Fruit fly (Drosophila melanogaster) whole organism, wandering third instar larva: ENCODE results near the gene CG31542.

Experiments used
- Abd-B ChIP-seq: fragments of >200 bp; optimal IDR thresholded peaks from 2 replicates; lab custom pipeline; 2017; ENCODE audit warnings: missing biosample characterization, missing genetic modification characterization
- CG9705 ChIP-seq: fragments of 200-800 bp; sonication (Bioruptor generic); optimal IDR thresholded peaks from 2 replicates; lab custom pipeline; 2018; ENCODE audit warnings: missing biosample characterization, mild to moderate bottlenecking, missing genetic modification characterization
- Dfd ChIP-seq: fragments of >200 bp; optimal IDR thresholded peaks from 2 replicates; lab custom pipeline; 2017; ENCODE audit warnings: missing biosample characterization, missing genetic modification characterization
- Dif ChIP-seq: fragments of 200-275, 200-300 bp; sonication (Bioruptor generic); optimal IDR thresholded peaks from 2 replicates; lab custom pipeline; 2018; ENCODE audit warnings: missing biosample characterization, missing genetic modification characterization; ENCODE audit not compliant: partially characterized antibody
- GATAd ChIP-seq: sonication (Bioruptor generic); optimal IDR thresholded peaks from 2 replicates; lab custom pipeline; 2016; ENCODE audit warnings: missing biosample characterization, missing genetic modification characterization
- HLH106 ChIP-seq: fragments of 200-800 bp; optimal IDR thresholded peaks from 3 replicates; lab custom pipeline; 2019; ENCODE audit warnings: missing biosample characterization, mild to moderate bottlenecking, missing genetic modification characterization, moderate library complexity
- Hnf4 ChIP-seq: fragments of 200-800 bp; sonication (Bioruptor generic); optimal IDR thresholded peaks from 2 replicates; lab custom pipeline; 2016; ENCODE audit warnings: missing biosample characterization, mild to moderate bottlenecking, missing genetic modification characterization
- Hr78 ChIP-seq: fragments of >200 bp; optimal IDR thresholded peaks from 2 replicates; lab custom pipeline; 2017; ENCODE audit warnings: missing biosample characterization, missing genetic modification characterization
- Hr83 ChIP-seq: fragments of 200-300 bp; sonication (Bioruptor generic); optimal IDR thresholded peaks from 2 replicates; lab custom pipeline; 2016; ENCODE audit warnings: missing biosample characterization, mild to moderate bottlenecking, missing genetic modification characterization, moderate library complexity; ENCODE audit not compliant: poor library complexity, severe bottlenecking
- Jra ChIP-seq: sonication (Bioruptor generic); optimal IDR thresholded peaks from 2 replicates; lab custom pipeline; 2016; ENCODE audit warnings: missing biosample characterization, missing genetic modification characterization
- Mio ChIP-seq: sonication (Bioruptor generic); optimal IDR thresholded peaks from 2 replicates; lab custom pipeline; 2016; ENCODE audit warnings: missing biosample characterization, missing genetic modification characterization
- Myc ChIP-seq: fragments of >200 bp; optimal IDR thresholded peaks from 2 replicates; lab custom pipeline; 2017
- OdsH ChIP-seq: fragments of 200-800 bp; sonication (Bioruptor generic); optimal IDR thresholded peaks from 2 replicates; lab custom pipeline; 2016; ENCODE audit warnings: missing biosample characterization, mild to moderate bottlenecking, missing genetic modification characterization
- Rel ChIP-seq, 2 experiments: fragments of 200-800 bp; sonication (Bioruptor generic) in 1 of 2; optimal IDR thresholded peaks; 2 replicates in 1 of 2; 3 replicates in 1 of 2; lab custom pipeline; 2016 to 2019; ENCODE audit warnings: mild to moderate bottlenecking in 2 of 2, missing biosample characterization in 2 of 2, missing genetic modification characterization in 2 of 2, moderate library complexity in 1 of 2
- Sp1 ChIP-seq: fragments of 200-800 bp; sonication (Bioruptor generic); optimal IDR thresholded peaks from 3 replicates; lab custom pipeline; 2019; ENCODE audit warnings: missing biosample characterization, mild to moderate bottlenecking, missing genetic modification characterization, moderate library complexity
- Vsx2 ChIP-seq: fragments of 200-300, 225-300 bp; sonication (Bioruptor generic); optimal IDR thresholded peaks from 2 replicates; lab custom pipeline; 2018; ENCODE audit warnings: missing biosample characterization, missing genetic modification characterization; ENCODE audit not compliant: partially characterized antibody
- br ChIP-seq: fragments of 200-800 bp; sonication (Bioruptor generic); optimal IDR thresholded peaks from 2 replicates; lab custom pipeline; 2016; ENCODE audit warnings: missing biosample characterization, missing genetic modification characterization
- brk ChIP-seq: fragments of 200-800 bp; sonication (Bioruptor generic); optimal IDR thresholded peaks from 2 replicates; lab custom pipeline; 2016; ENCODE audit warnings: missing biosample characterization, mild to moderate bottlenecking, missing genetic modification characterization
- dl ChIP-seq, 2 experiments: fragments of 175-275, 200-275 bp in 1 of 2; fragments of 200-275 bp in 1 of 2; sonication (Bioruptor generic); optimal IDR thresholded peaks; lab custom pipeline; 2018; ENCODE audit warnings: mild to moderate bottlenecking in 2 of 2, missing biosample characterization in 2 of 2, missing genetic modification characterization in 2 of 2, moderate library complexity in 2 of 2; ENCODE audit not compliant: partially characterized antibody in 2 of 2, insufficient read depth in 1 of 2
- dsf ChIP-seq: sonication (Bioruptor generic); optimal IDR thresholded peaks from 2 replicates; lab custom pipeline; 2016; ENCODE audit warnings: missing biosample characterization, missing genetic modification characterization, borderline replicate concordance
- ey ChIP-seq: fragments of 200-800 bp; sonication (Bioruptor generic); optimal IDR thresholded peaks from 2 replicates; lab custom pipeline; 2016; ENCODE audit warnings: missing biosample characterization, missing genetic modification characterization
- foxo ChIP-seq, 2 experiments: fragments of 200-800 bp; sonication (Bioruptor generic); optimal IDR thresholded peaks; 2 replicates in 1 of 2; 3 replicates in 1 of 2; lab custom pipeline; 2016 to 2017; ENCODE audit warnings: missing biosample characterization in 2 of 2, missing genetic modification characterization in 2 of 2
- fru ChIP-seq: fragments of 200-800 bp; sonication (Bioruptor generic); optimal IDR thresholded peaks from 3 replicates; lab custom pipeline; 2016; ENCODE audit warnings: missing biosample characterization, mild to moderate bottlenecking, missing genetic modification characterization
- h ChIP-seq: fragments of 200-800 bp; sonication (Bioruptor generic); optimal IDR thresholded peaks from 3 replicates; lab custom pipeline; 2016; ENCODE audit warnings: missing biosample characterization, mild to moderate bottlenecking, missing genetic modification characterization
- lola ChIP-seq: fragments of >200 bp; optimal IDR thresholded peaks from 2 replicates; lab custom pipeline; 2017; ENCODE audit warnings: missing biosample characterization, missing genetic modification characterization
- pan ChIP-seq: fragments of >200 bp; optimal IDR thresholded peaks from 2 replicates; lab custom pipeline; 2017
- psq ChIP-seq: fragments of 200-800 bp; sonication (Bioruptor generic); optimal IDR thresholded peaks from 3 replicates; lab custom pipeline; 2017; ENCODE audit warnings: missing biosample characterization, mild to moderate bottlenecking, missing genetic modification characterization, moderate library complexity
- rgr ChIP-seq: fragments of 200-800 bp; sonication (Bioruptor generic); optimal IDR thresholded peaks from 3 replicates; lab custom pipeline; 2016; ENCODE audit warnings: missing biosample characterization, mild to moderate bottlenecking, missing genetic modification characterization
- sage ChIP-seq: fragments of 200-800 bp; sonication (Bioruptor generic); optimal IDR thresholded peaks from 2 replicates; lab custom pipeline; 2016; ENCODE audit warnings: missing biosample characterization, mild to moderate bottlenecking, missing genetic modification characterization
- sv ChIP-seq: fragments of 200-800 bp; sonication (Bioruptor generic); optimal IDR thresholded peaks from 3 replicates; lab custom pipeline; 2016; ENCODE audit warnings: missing biosample characterization, missing genetic modification characterization
- tai ChIP-seq: sonication (Bioruptor generic); optimal IDR thresholded peaks from 2 replicates; lab custom pipeline; 2016; ENCODE audit warnings: missing biosample characterization, missing genetic modification characterization
- usp ChIP-seq: fragments of >200 bp; optimal IDR thresholded peaks from 2 replicates; lab custom pipeline; 2017; ENCODE audit warnings: missing biosample characterization, missing genetic modification characterization
- woc ChIP-seq: sonication (Bioruptor generic); optimal IDR thresholded peaks from 2 replicates; lab custom pipeline; 2016; ENCODE audit warnings: missing biosample characterization, mild to moderate bottlenecking, missing genetic modification characterization

Gene CG31542

DNA sequence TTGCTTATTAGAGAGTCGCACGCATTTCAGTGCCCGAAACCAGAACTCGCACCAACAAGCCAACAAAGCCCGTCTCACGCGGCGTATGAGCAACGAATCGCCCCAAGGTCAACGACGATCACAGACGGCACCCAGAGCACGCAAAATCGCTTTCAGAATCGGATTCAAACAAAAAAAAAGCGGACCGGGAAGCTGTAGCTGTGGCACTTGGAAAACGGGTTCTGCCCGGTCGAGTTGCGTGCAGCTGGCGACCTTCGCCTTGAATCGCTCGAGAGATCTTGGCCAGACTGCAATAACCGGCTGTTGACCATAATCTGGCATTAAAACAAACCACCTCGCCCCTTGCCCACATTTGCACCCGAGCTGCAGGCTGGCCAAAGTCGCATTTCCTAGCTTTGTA lies 5.9 kb upstream of the CG31542 start:
- TF ChIP-seq Vsx2 (GFP tag; lab: Kevin White, UChicago) (peak; percentile 73), sv (GFP tag; lab: Kevin White, UChicago) (no peak), tai (GFP tag; lab: Kevin White, UChicago) (no peak), fru (GFP tag; lab: Kevin White, UChicago) (no peak), Mio (GFP tag; lab: Kevin White, UChicago) (no peak), Rel (GFP tag; optimal IDR thresholded peaks at IDR 0.05; lab: Kevin White, UChicago) (no peak), Rel (tag; optimal IDR thresholded peaks at IDR 0.05; lab: Kevin White, UChicago) (no peak), rgr (peak; percentile 20), h (GFP tag; lab: Kevin White, UChicago) (no peak), sage (no peak), Hr83 (GFP tag; lab: Kevin White, UChicago) (no peak), lola (no peak), Myc (no peak), psq (GFP tag; lab: Kevin White, UChicago) (peak; percentile 12), Dif (peak; percentile 73), usp (GFP tag; lab: Kevin White, UChicago) (no peak), foxo (GFP tag; optimal IDR thresholded peaks at IDR 0.05; lab: Kevin White, UChicago) (no peak)

DNA sequence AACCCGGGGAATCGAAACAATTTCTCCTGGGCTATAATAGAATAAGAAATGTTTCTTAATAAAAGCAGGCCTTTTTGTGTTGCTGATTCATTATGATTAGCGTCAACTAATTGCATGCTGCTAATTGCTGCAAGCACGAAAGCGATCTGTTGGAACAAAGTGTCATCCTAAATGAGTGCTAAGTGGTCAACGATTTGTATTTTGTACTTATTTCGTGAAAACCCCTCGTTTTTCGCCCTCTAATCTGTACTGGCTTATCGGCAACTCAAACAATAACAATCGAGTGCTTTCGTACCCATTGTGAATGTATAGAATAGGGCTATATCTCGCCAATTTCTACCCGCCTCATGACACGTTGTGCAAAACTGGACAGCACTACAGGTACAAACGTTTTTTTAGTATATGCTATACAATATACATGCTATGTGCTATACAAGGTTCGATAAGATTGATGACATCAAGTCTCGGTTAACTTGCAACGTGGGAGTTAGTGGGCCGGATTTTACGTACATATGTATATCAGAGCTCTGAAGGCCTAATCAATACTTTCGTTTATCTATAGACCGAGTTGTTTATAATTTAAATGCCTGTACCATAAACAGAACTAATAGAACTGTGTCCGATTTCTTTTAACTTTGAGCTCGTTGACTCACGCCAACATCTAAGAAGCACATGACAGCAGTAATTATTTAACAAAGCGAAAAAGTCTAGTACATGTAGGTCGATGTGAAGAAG lies 4.6 kb upstream of the CG31542 start:
- TF ChIP-seq GATAd (no peak), br (GFP tag; lab: Kevin White, UChicago) (no peak), rgr (peak; percentile 22), h (GFP tag; lab: Kevin White, UChicago) (peak; percentile 7), OdsH (GFP tag; lab: Kevin White, UChicago) (peak; percentile 13), Rel (GFP tag; optimal IDR thresholded peaks at IDR 0.05; lab: Kevin White, UChicago) (no peak), Rel (tag; optimal IDR thresholded peaks at IDR 0.05; lab: Kevin White, UChicago) (peak; percentile 86), Sp1 (peak; percentile 10)
- TF ChIP-seq, all 38 proteins: peak for 5

DNA sequence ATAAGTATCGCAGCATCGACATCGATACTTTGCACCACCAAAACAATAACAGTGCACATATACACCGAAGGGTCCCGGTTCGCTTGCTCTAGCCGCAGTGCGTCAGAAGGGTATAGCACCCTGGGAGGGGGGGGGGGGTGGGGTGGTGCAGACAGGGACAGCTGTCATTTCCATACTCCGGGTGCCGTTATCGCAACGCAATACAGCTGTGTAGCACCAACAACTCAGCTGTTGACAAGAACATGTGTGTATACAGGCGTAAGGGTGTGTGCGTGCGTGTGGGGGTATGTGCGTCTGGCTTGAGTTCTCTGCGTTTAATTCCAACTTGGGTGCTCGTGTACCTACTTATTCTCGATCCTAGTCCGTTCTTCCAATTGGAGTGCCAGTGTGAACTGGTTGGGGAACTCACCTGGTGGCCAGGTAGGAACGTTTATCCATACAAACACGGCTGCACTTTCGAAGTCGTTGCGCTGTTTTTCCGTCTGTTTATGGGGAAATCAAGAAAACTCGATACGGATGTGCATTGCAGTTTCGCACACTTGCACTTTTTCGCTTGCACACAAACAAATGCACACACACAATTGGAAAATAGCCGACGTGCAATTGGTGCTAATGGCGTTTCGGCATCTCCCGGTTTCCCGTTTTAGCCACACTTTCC lies 1.7 kb upstream of the CG31542 start:
- no peak for TF ChIP-seq OdsH (GFP tag; lab: Kevin White, UChicago)
- TF ChIP-seq Mio (GFP tag; lab: Kevin White, UChicago): no peak
- no peak for TF ChIP-seq foxo (GFP tag; optimal IDR thresholded peaks at IDR 0.05; lab: Kevin White, UChicago)
- peak; percentile 7 for TF ChIP-seq HLH106 (tag; lab: Kevin White, UChicago)
- peak; percentile 15 for TF ChIP-seq CG9705 (GFP tag; lab: Kevin White, UChicago)
- peak; percentile 38 for TF ChIP-seq rgr
- peak; percentile 14 for TF ChIP-seq Sp1
- no peak for TF ChIP-seq Rel (GFP tag; optimal IDR thresholded peaks at IDR 0.05; lab: Kevin White, UChicago)
- TF ChIP-seq Rel (tag; optimal IDR thresholded peaks at IDR 0.05; lab: Kevin White, UChicago): peak; percentile 63
- peak; percentile 77 for TF ChIP-seq Jra (GFP tag; lab: Kevin White, UChicago)
- TF ChIP-seq pan (lab: Kevin White, UChicago): no peak
- peak; percentile 33 for TF ChIP-seq Hnf4
- TF ChIP-seq woc (GFP tag; lab: Kevin White, UChicago): no peak
- peak; percentile 43 for TF ChIP-seq h (GFP tag; lab: Kevin White, UChicago)
- TF ChIP-seq Hr83 (GFP tag; lab: Kevin White, UChicago): peak; percentile 98

DNA sequence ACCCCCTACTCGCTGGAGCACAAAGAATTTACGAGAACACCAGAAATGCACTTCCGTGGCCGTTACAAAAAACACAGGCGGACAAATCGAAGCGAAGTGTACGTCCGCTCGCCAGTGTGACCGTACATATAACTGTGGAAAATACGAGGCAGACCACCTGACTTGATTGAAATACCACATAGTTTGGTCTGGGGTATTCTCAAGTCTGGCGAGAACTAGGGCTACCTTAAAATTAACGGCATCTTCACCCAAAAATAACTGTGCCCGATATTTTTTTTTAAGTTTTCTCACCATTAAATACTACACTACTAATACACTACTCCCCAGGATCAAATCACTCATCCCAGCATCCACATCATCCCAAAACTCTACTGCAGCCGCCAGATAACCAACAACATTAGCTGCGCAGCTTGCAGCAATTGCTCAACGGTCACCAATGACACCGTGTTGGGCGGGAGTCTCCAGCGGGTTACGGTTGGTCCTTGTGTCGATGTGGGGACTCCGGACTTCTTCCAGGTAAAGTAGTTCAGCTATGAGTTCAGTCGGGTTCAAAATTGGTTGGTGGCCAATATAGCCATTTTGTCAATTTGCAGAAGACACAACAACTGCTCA lies 1.1 kb upstream of the CG31542 start, which contains the start of gene Cerk:
Cerk (minus strand) TSS at position 137 of the 612 bp plus-strand sequence.
- peak; percentile 52 for TF ChIP-seq Hr83 (GFP tag; lab: Kevin White, UChicago)
- no peak for TF ChIP-seq dl (GFP tag; optimal IDR thresholded peaks at IDR 0.05; lab: Kevin White, UChicago; ENCODE audit: insufficient read depth in 1 of 2, partially characterized antibody in 2 of 2)
- no peak for TF ChIP-seq dsf (GFP tag; lab: Kevin White, UChicago)
- TF ChIP-seq woc (GFP tag; lab: Kevin White, UChicago): peak; percentile 22
- peak; percentile 27 for TF ChIP-seq CG9705 (GFP tag; lab: Kevin White, UChicago)
- no peak for TF ChIP-seq Vsx2 (GFP tag; lab: Kevin White, UChicago)
- peak; percentile 26 for TF ChIP-seq h (GFP tag; lab: Kevin White, UChicago)
- peak in 1 of 2 experiments; percentile 42 for TF ChIP-seq foxo (GFP tag; optimal IDR thresholded peaks at IDR 0.05; lab: Kevin White, UChicago)
- peak; percentile 35 for TF ChIP-seq rgr
- no peak for TF ChIP-seq Dfd
- no peak for TF ChIP-seq brk (GFP tag; lab: Kevin White, UChicago)
- no peak for TF ChIP-seq Hr78
- peak; percentile 29 for TF ChIP-seq fru (GFP tag; lab: Kevin White, UChicago)
- no peak for TF ChIP-seq Abd-B (GFP tag; lab: Kevin White, UChicago)
- peak; percentile 12 for TF ChIP-seq br (GFP tag; lab: Kevin White, UChicago)
- no peak for TF ChIP-seq Rel (GFP tag; optimal IDR thresholded peaks at IDR 0.05; lab: Kevin White, UChicago)
- peak; percentile 54 for TF ChIP-seq Rel (tag; optimal IDR thresholded peaks at IDR 0.05; lab: Kevin White, UChicago)
- TF ChIP-seq Sp1: peak; percentile 17
- no peak for TF ChIP-seq GATAd
- TF ChIP-seq OdsH (GFP tag; lab: Kevin White, UChicago): no peak
- peak; percentile 54 for TF ChIP-seq Hnf4
- peak; percentile 14 for TF ChIP-seq ey (GFP tag; lab: Kevin White, UChicago)
- peak; percentile 22 for TF ChIP-seq HLH106 (tag; lab: Kevin White, UChicago)
- TF ChIP-seq sv (GFP tag; lab: Kevin White, UChicago): peak; percentile 1
